Fruit fly (Drosophila melanogaster): Measurements from ENCODE around the gene Glut1.

dm6 chr3L:995685-996084, 81.8 kb downstream of the Glut1 start:
- TF ChIP-seq eg (GFP tag; IDR thresholded peaks at IDR 0.05) (no peak), CG8119 (GFP tag; IDR thresholded peaks at IDR 0.05) (no peak)

All from whole organism, prepupa.